Worm (Caenorhabditis elegans) whole organism, early embryonic: ENCODE measurements around the gene Y44A6D.5.
A peak's percentile ranks its signal among the peaks of the same experiment; 100 is the strongest.

ENCODE experiments used
- F13C5.2 ChIP-seq: sonication (generic microtip); optimal IDR thresholded peaks from 2 replicates; lab custom pipeline; 2017; ENCODE audit warnings: mild to moderate bottlenecking, missing genetic modification characterization, inconsistent platforms, missing compliant biosample characterization
- aly-1 ChIP-seq: sonication (generic microtip); optimal IDR thresholded peaks from 2 replicates; lab custom pipeline; 2016; ENCODE audit warnings: missing genetic modification characterization, missing compliant biosample characterization
- ama-1 ChIP-seq: fragments of 150-350 bp; optimal IDR thresholded peaks from 2 replicates; lab custom pipeline; 2014
- ceh-13 ChIP-seq: fragments of 200-800 bp; sonication (Bioruptor generic); optimal IDR thresholded peaks from 2 replicates; lab custom pipeline; 2018; ENCODE audit warnings: mild to moderate bottlenecking, missing genetic modification characterization, missing compliant biosample characterization
- ceh-36 ChIP-seq: sonication (generic microtip); optimal IDR thresholded peaks from 2 replicates; lab custom pipeline; 2016; ENCODE audit warnings: missing genetic modification characterization, inconsistent platforms, missing compliant biosample characterization
- flt-1 ChIP-seq: fragments of 200-800 bp; sonication (Bioruptor generic); IDR thresholded peaks from 2 replicates; pipeline ENCODE4 v1.3.6; 2022; ENCODE audit warnings: missing genetic modification characterization, missing compliant biosample characterization
- hmbx-1 ChIP-seq: sonication (generic microtip); optimal IDR thresholded peaks from 2 replicates; lab custom pipeline; 2016; ENCODE audit warnings: mild to moderate bottlenecking, missing genetic modification characterization, missing compliant biosample characterization
- hnd-1 ChIP-seq: sonication (generic microtip); optimal IDR thresholded peaks from 2 replicates; lab custom pipeline; 2016; ENCODE audit warnings: missing genetic modification characterization, missing compliant biosample characterization
- pes-1 ChIP-seq: fragments of 200-800 bp; sonication (Bioruptor generic); IDR thresholded peaks from 2 replicates; pipeline ENCODE4 v1.3.6; 2022; ENCODE audit warnings: missing genetic modification reagents, missing genetic modification characterization, missing compliant biosample characterization
- sea-1 ChIP-seq: fragments of 200-800 bp; sonication (Bioruptor generic); conservative IDR thresholded peaks from 2 replicates; pipeline ENCODE4 v1.3.6; 2022; ENCODE audit warnings: missing genetic modification characterization, missing compliant biosample characterization
- tbx-37 ChIP-seq: fragments of 200-800 bp; sonication (Bioruptor generic); conservative IDR thresholded peaks from 2 replicates; pipeline ENCODE4 v1.3.6; 2022; ENCODE audit warnings: missing genetic modification reagents, missing genetic modification characterization, missing compliant biosample characterization

DNA sequence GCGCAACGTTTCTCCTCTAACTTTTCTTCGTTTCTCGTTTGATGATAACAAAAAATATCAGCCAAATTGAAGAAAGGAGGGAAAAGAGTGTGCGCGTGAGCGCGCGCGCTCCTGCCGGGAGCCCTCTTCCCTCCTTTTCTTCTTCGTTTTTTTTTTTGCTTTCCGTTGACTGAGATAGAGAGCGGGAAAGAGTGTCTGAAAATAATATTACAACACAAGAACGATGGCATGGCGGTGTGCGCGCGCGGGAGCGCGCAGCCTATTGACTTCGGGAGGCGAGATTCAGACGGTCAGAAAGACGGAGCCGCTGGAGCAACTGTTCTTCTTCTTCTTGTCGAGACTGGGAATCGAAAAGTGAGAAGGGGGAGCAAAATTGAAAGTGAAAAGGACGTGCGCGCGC, 9.0 kb downstream of the Y44A6D.5 start:
- TF ChIP-seq ama-1 (lab: Kevin White, UChicago) (no peak), aly-1 (tag; lab: Kevin White, UChicago) (no peak), flt-1 (GFP tag; lab: Robert Waterston, UW) (no peak), ceh-36 (tag; lab: Kevin White, UChicago) (no peak), sea-1 (GFP tag; lab: Robert Waterston, UW) (no peak), hmbx-1 (tag; lab: Kevin White, UChicago) (no peak), pes-1 (GFP tag; lab: Robert Waterston, UW) (peak; percentile 41; the same call in 1 of the 2 replicates), F13C5.2 (no peak), hnd-1 (tag; lab: Kevin White, UChicago) (no peak), tbx-37 (GFP tag; lab: Robert Waterston, UW) (no peak), ceh-13 (GFP tag; lab: Kevin White, UChicago) (no peak)
